Fruit fly (Drosophila melanogaster): ENCODE results near the gene eRF1.
A peak's percentile ranks its signal among the peaks of the same experiment; 100 is the strongest.

eRF1 gene

DNA sequence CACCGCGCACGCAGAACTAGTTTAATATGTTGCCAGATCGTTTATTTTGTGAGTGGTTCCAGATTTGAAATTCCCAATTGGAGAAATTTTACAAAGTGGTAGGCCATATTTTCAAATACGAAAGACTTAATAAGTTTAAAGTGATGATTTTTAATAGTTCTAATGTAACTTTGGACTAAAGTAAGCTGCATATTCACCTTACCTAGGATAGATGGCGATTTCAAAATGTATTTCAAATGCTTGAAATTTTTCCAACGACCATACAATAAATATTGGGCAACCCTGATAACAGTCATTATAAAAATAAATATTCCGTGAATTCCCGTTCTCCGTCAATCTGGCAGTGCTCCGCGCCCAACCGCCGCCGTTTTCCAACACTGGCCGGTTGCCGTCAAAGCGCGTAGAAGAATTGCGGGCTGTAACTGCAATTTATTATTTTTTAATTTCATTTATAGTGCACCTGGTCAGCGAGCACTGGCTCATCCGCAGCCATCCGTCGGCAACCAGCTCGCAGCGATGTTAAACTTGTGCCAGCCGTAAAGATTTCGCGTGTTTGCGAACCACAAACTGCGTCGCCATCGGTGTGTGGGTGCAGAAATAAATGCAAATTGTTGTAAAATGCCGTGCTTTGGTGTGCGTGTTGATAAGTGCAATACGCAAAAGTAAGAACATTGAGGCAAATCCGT is 27.9 kb downstream of the eRF1 start, which contains the start of the genes Ide and RhoBTB (continued):
- TF ChIP-seq yki (optimal IDR thresholded peaks at IDR 0.05) (no peak), nmo (GFP tag; optimal IDR thresholded peaks at IDR 0.05) (peak; percentile 90), Poxn (GFP tag; IDR thresholded peaks at IDR 0.05) (peak; percentile 10; the same call in 1 of the 2 replicates), CTCF (GFP tag; optimal IDR thresholded peaks at IDR 0.05) (peak; percentile 30), pho (GFP tag; optimal IDR thresholded peaks at IDR 0.05) (peak; percentile 92), NFAT (GFP tag; IDR thresholded peaks at IDR 0.05) (peak; percentile 63), otp (GFP tag; IDR thresholded peaks at IDR 0.05) (no peak), CG10147 (GFP tag; optimal IDR thresholded peaks at IDR 0.05) (peak; percentile 62), CG4854 (GFP tag; optimal IDR thresholded peaks at IDR 0.05) (peak; percentile 55), Ada2b (GFP tag; IDR thresholded peaks at IDR 0.05) (peak; percentile 55; the same call in 1 of the 2 replicates), Max (GFP tag; optimal IDR thresholded peaks at IDR 0.05) (peak; percentile 79), CG15073 (GFP tag; optimal IDR thresholded peaks at IDR 0.05) (peak; percentile 24), ci (GFP tag; IDR thresholded peaks at IDR 0.05) (peak; percentile 27; the same call in 1 of the 3 replicates), Rfx (GFP tag; IDR thresholded peaks at IDR 0.05) (peak; percentile 86), Jarid2 (GFP tag; optimal IDR thresholded peaks at IDR 0.05) (peak; percentile 41), nerfin-2 (GFP tag; IDR thresholded peaks at IDR 0.05; ENCODE audit: partially characterized antibody) (no peak), Fer1 (GFP tag; optimal IDR thresholded peaks at IDR 0.05) (peak; percentile 60), esg (GFP tag; conservative IDR thresholded peaks at IDR 0.05) (peak; percentile 77), wdn (GFP tag; IDR thresholded peaks at IDR 0.05) (peak; percentile 48; the same call in 1 of the 2 replicates), seq (GFP tag; IDR thresholded peaks at IDR 0.05) (peak; percentile 34; the same call in 1 of the 2 replicates), tna (GFP tag; IDR thresholded peaks at IDR 0.05; ENCODE audit: partially characterized antibody) (no peak; the same call in 1 of the 2 replicates), CG10979 (tag; optimal IDR thresholded peaks at IDR 0.05) (peak; percentile 52), her (GFP tag; optimal IDR thresholded peaks at IDR 0.05) (peak; percentile 53), sr (GFP tag; IDR thresholded peaks at IDR 0.05) (no peak), CG10543 (GFP tag; optimal IDR thresholded peaks at IDR 0.05) (peak; percentile 85), vfl (GFP tag; optimal IDR thresholded peaks at IDR 0.05) (peak; percentile 81)

DNA sequence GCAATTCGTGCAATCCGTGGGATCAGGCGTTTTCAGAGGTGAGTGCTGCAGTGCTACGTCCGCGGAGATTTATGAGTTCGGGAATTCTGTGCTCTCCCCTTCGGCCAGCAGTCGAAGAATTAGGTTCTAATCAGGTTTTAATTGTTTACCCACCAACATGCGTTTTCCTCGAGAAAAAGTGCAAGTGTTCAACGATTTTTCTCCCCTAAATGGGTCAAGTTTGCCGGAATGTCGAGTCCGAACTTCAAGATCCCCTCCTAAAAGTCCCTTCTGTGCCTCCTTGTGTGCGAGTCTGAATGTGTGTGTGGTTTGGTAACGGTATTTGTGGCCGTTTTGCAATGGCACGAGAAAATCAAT is 28.4 kb downstream of the eRF1 start:
- TF ChIP-seq cg (GFP tag; optimal IDR thresholded peaks at IDR 0.05) (peak; percentile 5), CG34224 (GFP tag; IDR thresholded peaks at IDR 0.05; ENCODE audit: partially characterized antibody) (no peak), onecut (GFP tag; IDR thresholded peaks at IDR 0.05) (peak; percentile 73), ssp (GFP tag; IDR thresholded peaks at IDR 0.05) (no peak), twi (tag; optimal IDR thresholded peaks at IDR 0.05) (no peak), CG6791 (GFP tag; IDR thresholded peaks at IDR 0.05; ENCODE audit: partially characterized antibody) (no peak), CG11695 (GFP tag; IDR thresholded peaks at IDR 0.05) (no peak), nerfin-1 (tag; optimal IDR thresholded peaks at IDR 0.05) (peak; percentile 45), CG15479 (GFP tag; optimal IDR thresholded peaks at IDR 0.05) (no peak), Optix (GFP tag; IDR thresholded peaks at IDR 0.05) (no peak)

DNA sequence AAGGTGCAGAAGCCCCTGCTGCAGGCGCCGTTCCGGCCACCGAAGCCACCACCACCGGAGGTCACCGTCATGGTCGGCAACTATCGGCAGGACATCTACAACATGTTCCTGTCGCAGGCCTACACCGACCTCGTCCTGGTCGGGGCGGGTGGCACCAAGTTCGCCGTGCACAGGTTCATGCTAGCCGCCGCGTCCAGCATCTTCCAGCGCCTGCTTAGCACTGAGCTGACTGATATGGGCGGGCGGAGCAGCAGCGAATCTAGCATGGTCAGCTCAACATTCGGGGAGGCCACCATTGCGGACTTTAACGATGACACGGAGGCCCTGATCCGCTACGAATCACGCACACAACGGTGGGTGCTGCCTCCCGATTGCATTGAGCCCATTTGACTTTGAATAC is 31.3 kb downstream of the eRF1 start:
- TF ChIP-seq CG7963 (GFP tag; IDR thresholded peaks at IDR 0.05; ENCODE audit: partially characterized antibody) (0 out of 3 replicates have a peak, but pooled peaks have one; percentile 6), Med (GFP tag) (peak; percentile 52), Fer1 (GFP tag; optimal IDR thresholded peaks at IDR 0.05) (no peak), CG6791 (GFP tag; IDR thresholded peaks at IDR 0.05; ENCODE audit: partially characterized antibody) (0 out of 3 replicates have a peak, but pooled peaks have one; percentile 11), CG8478 (optimal IDR thresholded peaks at IDR 0.05) (peak; percentile 55), z (GFP tag; IDR thresholded peaks at IDR 0.05) (0 out of 3 replicates have a peak, but pooled peaks have one; percentile 26), CG8359 (GFP tag; optimal IDR thresholded peaks at IDR 0.05; ENCODE audit: borderline replicate concordance) (no peak), Sox100B (GFP tag; optimal IDR thresholded peaks at IDR 0.05) (no peak)

Measured in whole organism, embryonic.